Fruit fly (Drosophila melanogaster) whole organism, embryonic: ENCODE measurements around the gene Datp.
A peak's percentile ranks its signal among the peaks of the same experiment; 100 is the strongest.

Experiments used
- Ada2b ChIP-seq: fragments of 200-800 bp; sonication (Bioruptor generic); IDR thresholded peaks from 2 replicates; pipeline ENCODE4 v1.3.6; 2022; ENCODE audit warnings: missing biosample characterization, missing genetic modification characterization
- Aef1 ChIP-seq: fragments of 200-800 bp; sonication (Bioruptor generic); IDR thresholded peaks from 3 replicates; pipeline ENCODE4 v1.3.6; 2022; ENCODE audit warnings: missing biosample characterization, missing genetic modification characterization
- CG10366 ChIP-seq: fragments of 200-800 bp; sonication (Bioruptor generic); IDR thresholded peaks from 2 replicates; pipeline ENCODE4 v1.3.6; 2022; ENCODE audit warnings: missing biosample characterization, missing genetic modification characterization
- CG10462 ChIP-seq: fragments of 200-800 bp; sonication (Bioruptor generic); optimal IDR thresholded peaks from 2 replicates; lab custom pipeline; 2016; ENCODE audit warnings: missing biosample characterization, missing genetic modification characterization
- CG11247 ChIP-seq: fragments of 200-800 bp; sonication (Bioruptor generic); IDR thresholded peaks from 2 replicates; pipeline ENCODE4 v1.3.6; 2022; ENCODE audit warnings: missing biosample characterization, missing genetic modification characterization
- CG11504 ChIP-seq: fragments of 200-800 bp; sonication (Bioruptor generic); optimal IDR thresholded peaks from 3 replicates; lab custom pipeline; 2019; ENCODE audit warnings: missing biosample characterization, mild to moderate bottlenecking, missing genetic modification characterization, moderate library complexity
- CG11695 ChIP-seq: fragments of 200-800 bp; sonication (Bioruptor generic); IDR thresholded peaks from 3 replicates; pipeline ENCODE4 v1.3.6; 2022; ENCODE audit warnings: missing biosample characterization, missing genetic modification characterization
- CG12104 ChIP-seq: fragments of 200-800 bp; sonication (Bioruptor generic); optimal IDR thresholded peaks from 3 replicates; lab custom pipeline; 2016; ENCODE audit warnings: missing biosample characterization, missing genetic modification characterization
- CG12219 ChIP-seq: fragments of 200-800 bp; sonication (Bioruptor generic); optimal IDR thresholded peaks from 3 replicates; lab custom pipeline; 2018; ENCODE audit warnings: missing biosample characterization, mild to moderate bottlenecking, missing genetic modification characterization
- CG14965 ChIP-seq: fragments of 200-800 bp; sonication (Bioruptor generic); optimal IDR thresholded peaks from 2 replicates; lab custom pipeline; 2016; ENCODE audit warnings: missing biosample characterization, missing genetic modification characterization, borderline replicate concordance
- CG1529 ChIP-seq: fragments of 200-800 bp; sonication (Bioruptor generic); optimal IDR thresholded peaks from 3 replicates; lab custom pipeline; 2018; ENCODE audit warnings: missing biosample characterization, missing genetic modification characterization
- CG15696 ChIP-seq: fragments of 200-800 bp; sonication (Bioruptor generic); optimal IDR thresholded peaks from 2 replicates; lab custom pipeline; 2019; ENCODE audit warnings: missing biosample characterization, mild to moderate bottlenecking, missing genetic modification characterization, moderate library complexity
- CG17829 ChIP-seq: fragments of 200-800 bp; optimal IDR thresholded peaks from 2 replicates; lab custom pipeline; 2019; ENCODE audit warnings: missing biosample characterization, mild to moderate bottlenecking, missing genetic modification characterization, moderate library complexity
- CG18262 ChIP-seq: fragments of 200-800 bp; optimal IDR thresholded peaks from 3 replicates; lab custom pipeline; 2019; ENCODE audit warnings: missing biosample characterization, mild to moderate bottlenecking, missing genetic modification characterization, moderate library complexity
- CG2116 ChIP-seq: fragments of 200-800 bp; sonication (Bioruptor generic); optimal IDR thresholded peaks from 3 replicates; lab custom pipeline; 2018; ENCODE audit warnings: missing biosample characterization, mild to moderate bottlenecking, missing genetic modification characterization
- CG2199 ChIP-seq: fragments of 200-800 bp; sonication (Bioruptor generic); IDR thresholded peaks from 3 replicates; pipeline ENCODE4 v1.3.6; 2022; ENCODE audit warnings: missing biosample characterization, missing genetic modification characterization
- CG3281 ChIP-seq: fragments of 200-800 bp; sonication (Bioruptor generic); optimal IDR thresholded peaks from 3 replicates; lab custom pipeline; 2017; ENCODE audit warnings: missing biosample characterization, mild to moderate bottlenecking, missing genetic modification characterization
- CG34422 ChIP-seq: fragments of 200-800 bp; sonication (Bioruptor generic); IDR thresholded peaks from 3 replicates; pipeline ENCODE4 v1.3.6; 2022; ENCODE audit warnings: missing biosample characterization, missing genetic modification characterization
- CG3995 ChIP-seq: fragments of 200-800 bp; sonication (Bioruptor generic); optimal IDR thresholded peaks from 3 replicates; lab custom pipeline; 2016; ENCODE audit warnings: missing biosample characterization, missing genetic modification characterization
- CG5245 ChIP-seq: fragments of 200-800 bp; sonication (Bioruptor generic); optimal IDR thresholded peaks from 3 replicates; lab custom pipeline; 2016; ENCODE audit warnings: missing biosample characterization, missing genetic modification characterization
- CG6175 ChIP-seq: fragments of 200-800 bp; sonication (Bioruptor generic); IDR thresholded peaks from 3 replicates; pipeline ENCODE4 v1.3.6; 2022; ENCODE audit warnings: missing biosample characterization, missing genetic modification characterization
- D19B ChIP-seq: fragments of 200-800 bp; sonication (Bioruptor generic); optimal IDR thresholded peaks from 2 replicates; lab custom pipeline; 2017; ENCODE audit warnings: missing biosample characterization, mild to moderate bottlenecking, missing genetic modification characterization
- Dad ChIP-seq: fragments of 200-800 bp; sonication (Bioruptor generic); optimal IDR thresholded peaks from 3 replicates; lab custom pipeline; 2016; ENCODE audit warnings: missing biosample characterization, missing genetic modification characterization
- Deaf1 ChIP-seq: fragments of 200-800 bp; optimal IDR thresholded peaks from 3 replicates; lab custom pipeline; 2019; ENCODE audit warnings: missing biosample characterization, mild to moderate bottlenecking, missing genetic modification characterization, moderate library complexity
- Dip2 ChIP-seq: fragments of 200-800 bp; sonication (Bioruptor generic); IDR thresholded peaks from 2 replicates; pipeline ENCODE4 v1.3.6; 2022; ENCODE audit warnings: missing biosample characterization, missing genetic modification characterization
- Dip3 ChIP-seq: fragments of 200-800 bp; sonication (Bioruptor generic); optimal IDR thresholded peaks from 3 replicates; lab custom pipeline; 2016; ENCODE audit warnings: missing biosample characterization, missing genetic modification characterization
- Ets65A ChIP-seq: fragments of 200-800 bp; sonication (Bioruptor generic); peaks from one replicate; lab custom pipeline; 2016; ENCODE audit warnings: missing biosample characterization, missing genetic modification characterization
- Ets97D ChIP-seq: fragments of 200-800 bp; sonication (Bioruptor generic); optimal IDR thresholded peaks from 3 replicates; lab custom pipeline; 2016; ENCODE audit warnings: missing biosample characterization, missing genetic modification characterization
- Gsc ChIP-seq: fragments of 200-800 bp; sonication (Bioruptor generic); IDR thresholded peaks from 2 replicates; pipeline ENCODE4 v1.3.6; 2022; ENCODE audit warnings: missing biosample characterization, missing genetic modification characterization
- H2.0 ChIP-seq: fragments of 200-800 bp; sonication (Bioruptor generic); IDR thresholded peaks from 2 replicates; pipeline ENCODE4 v1.3.6; 2022; ENCODE audit warnings: missing biosample characterization, missing genetic modification characterization
- Hsf ChIP-seq: fragments of 200-800 bp; sonication (Bioruptor generic); optimal IDR thresholded peaks from 3 replicates; lab custom pipeline; 2016; ENCODE audit warnings: missing biosample characterization, missing genetic modification characterization
- Med ChIP-seq: fragments of 200-800 bp; sonication (Bioruptor generic); peaks from one replicate; lab custom pipeline; 2016; ENCODE audit warnings: missing biosample characterization, missing genetic modification characterization, mild to moderate bottlenecking, inconsistent platforms, moderate library complexity
- Neu2 ChIP-seq: fragments of 200-800 bp; sonication (Bioruptor generic); optimal IDR thresholded peaks from 3 replicates; lab custom pipeline; 2016; ENCODE audit warnings: missing biosample characterization, missing genetic modification characterization, borderline replicate concordance
- Sry-δ ChIP-seq: fragments of 200-800 bp; sonication (Bioruptor generic); optimal IDR thresholded peaks from 2 replicates; lab custom pipeline; 2016; ENCODE audit warnings: missing biosample characterization, missing genetic modification characterization
- Ssrp ChIP-seq: fragments of 200-800 bp; sonication (Bioruptor generic); optimal IDR thresholded peaks from 2 replicates; lab custom pipeline; 2018; ENCODE audit warnings: missing biosample characterization, mild to moderate bottlenecking, missing genetic modification characterization, moderate library complexity
- Stat92E ChIP-seq, 3 experiments: fragments of >200 bp in 2 of 3; fragments of 200-800 bp in 1 of 3; sonication (Bioruptor generic) in 1 of 3; optimal IDR thresholded peaks; 2 replicates each; lab custom pipeline; 2017 to 2019; ENCODE audit warnings: missing biosample characterization in 3 of 3, missing genetic modification characterization in 3 of 3, mild to moderate bottlenecking in 1 of 3, moderate library complexity in 1 of 3
- ac ChIP-seq: fragments of 200-800 bp; sonication (Bioruptor generic); optimal IDR thresholded peaks from 3 replicates; lab custom pipeline; 2017; ENCODE audit warnings: missing biosample characterization, mild to moderate bottlenecking, missing genetic modification characterization
- aop ChIP-seq: fragments of 200-800 bp; sonication (Bioruptor generic); IDR thresholded peaks from 2 replicates; pipeline ENCODE4 v1.3.6; 2022; ENCODE audit warnings: missing biosample characterization, missing genetic modification characterization
- dan ChIP-seq: fragments of 200-800 bp; sonication (Bioruptor generic); IDR thresholded peaks from 2 replicates; pipeline ENCODE4 v1.3.6; 2022; ENCODE audit warnings: missing biosample characterization, missing genetic modification characterization
- dpn ChIP-seq, 2 experiments: fragments of 200-800 bp; sonication (Bioruptor generic); optimal IDR thresholded peaks; 3 replicates each; lab custom pipeline; 2016; ENCODE audit warnings: missing biosample characterization in 2 of 2, missing genetic modification characterization in 2 of 2
- fd102C ChIP-seq: fragments of 200-800 bp; sonication (Bioruptor generic); optimal IDR thresholded peaks from 2 replicates; lab custom pipeline; 2018; ENCODE audit warnings: missing biosample characterization, mild to moderate bottlenecking, missing genetic modification characterization, moderate library complexity
- fd64A ChIP-seq: fragments of 200-800 bp; sonication (Bioruptor generic); optimal IDR thresholded peaks from 3 replicates; lab custom pipeline; 2018; ENCODE audit warnings: missing biosample characterization, mild to moderate bottlenecking, missing genetic modification characterization
- hkb ChIP-seq, 2 experiments: fragments of 200-800 bp in 1 of 2; fragments of >200 bp in 1 of 2; sonication (Bioruptor generic) in 1 of 2; IDR thresholded peaks in 1 of 2; optimal IDR thresholded peaks in 1 of 2; 2 replicates each; pipeline versions ENCODE4 v1.3.6 to Lab custom; 2017 to 2022; ENCODE audit warnings: missing biosample characterization in 1 of 2, missing genetic modification characterization in 1 of 2
- ind ChIP-seq: fragments of 200-800 bp; sonication (Bioruptor generic); optimal IDR thresholded peaks from 3 replicates; lab custom pipeline; 2016; ENCODE audit warnings: missing biosample characterization, missing genetic modification characterization
- pita ChIP-seq: fragments of 200-800 bp; sonication (Bioruptor generic); optimal IDR thresholded peaks from 2 replicates; lab custom pipeline; 2017; ENCODE audit warnings: missing biosample characterization, mild to moderate bottlenecking, missing genetic modification characterization
- tap ChIP-seq: fragments of 200-800 bp; optimal IDR thresholded peaks from 3 replicates; lab custom pipeline; 2019; ENCODE audit warnings: missing biosample characterization, mild to moderate bottlenecking, missing genetic modification characterization, moderate library complexity
- tio ChIP-seq: fragments of 200-800 bp; sonication (Bioruptor generic); optimal IDR thresholded peaks from 2 replicates; lab custom pipeline; 2017; ENCODE audit warnings: missing biosample characterization, missing genetic modification characterization, inconsistent platforms
- tll ChIP-seq, 2 experiments: fragments of 200-800 bp in 1 of 2; fragments of >200 bp in 1 of 2; sonication (Bioruptor generic) in 1 of 2; optimal IDR thresholded peaks; 2 replicates each; lab custom pipeline; 2017 to 2019; ENCODE audit warnings: missing biosample characterization in 2 of 2, missing genetic modification characterization in 2 of 2, mild to moderate bottlenecking in 1 of 2, moderate library complexity in 1 of 2
- tna ChIP-seq: fragments of 200-800 bp; sonication (Bioruptor generic); IDR thresholded peaks from 2 replicates; pipeline ENCODE4 v1.3.6; 2022; ENCODE audit warnings: missing biosample characterization, missing genetic modification characterization; ENCODE audit not compliant: partially characterized antibody
- trh ChIP-seq: fragments of 200-800 bp; sonication (Bioruptor generic); optimal IDR thresholded peaks from 2 replicates; lab custom pipeline; 2016; ENCODE audit warnings: missing biosample characterization, missing genetic modification characterization
- zen ChIP-seq: fragments of 200-800 bp; sonication (Bioruptor generic); optimal IDR thresholded peaks from 3 replicates; lab custom pipeline; 2018; ENCODE audit warnings: missing biosample characterization, mild to moderate bottlenecking, missing genetic modification characterization, moderate library complexity

The Datp gene

dm6 chr2L:9894871-9895364, 43.7 kb downstream of the Datp start, which contains the start of gene Bka (continued):
- TF ChIP-seq CG34422 (GFP tag; lab: Robert Waterston, UW) = peak; percentile 55; the same call in 1 of the 3 replicates
- no peak for TF ChIP-seq pita
- TF ChIP-seq CG12104 = no peak
- TF ChIP-seq Dip3 (GFP tag; lab: Kevin White, UChicago) = no peak
- peak; percentile 99 for TF ChIP-seq CG2116 (GFP tag; lab: Kevin White, UChicago)
- TF ChIP-seq Ets65A (GFP tag; lab: Kevin White, UChicago) = no peak
- TF ChIP-seq dpn (GFP tag; optimal IDR thresholded peaks at IDR 0.05; lab: Kevin White, UChicago) = peak in 1 of 2 experiments; percentile 23
- TF ChIP-seq fd64A (GFP tag; lab: Kevin White, UChicago) = peak; percentile 18
- peak; percentile 67 for TF ChIP-seq CG3995 (GFP tag; lab: Kevin White, UChicago)
- TF ChIP-seq fd102C = no peak
- TF ChIP-seq zen (tag; lab: Kevin White, UChicago) = peak; percentile 21
- TF ChIP-seq dan (GFP tag; lab: Robert Waterston, UW) = no peak
- peak; percentile 73 for TF ChIP-seq CG17829 (tag; lab: Kevin White, UChicago)
- no peak for TF ChIP-seq CG11247 (GFP tag; lab: Robert Waterston, UW)
- TF ChIP-seq CG6175 (GFP tag; lab: Robert Waterston, UW) = no peak
- no peak for TF ChIP-seq tll (GFP tag; optimal IDR thresholded peaks at IDR 0.05; lab: Kevin White, UChicago)
- no peak for TF ChIP-seq CG2199 (GFP tag; lab: Robert Waterston, UW)
- peak; percentile 6 for TF ChIP-seq CG12219 (GFP tag; lab: Kevin White, UChicago)
- TF ChIP-seq hkb (optimal IDR thresholded peaks at IDR 0.05; lab: Kevin White, UChicago) = no peak
- TF ChIP-seq hkb (GFP tag; IDR thresholded peaks at IDR 0.05; lab: Robert Waterston, UW) = peak; percentile 59
- TF ChIP-seq CG1529 (GFP tag; lab: Kevin White, UChicago) = peak; percentile 26
- TF ChIP-seq CG15696 (tag; lab: Kevin White, UChicago) = peak; percentile 25
- TF ChIP-seq CG11504 (tag; lab: Kevin White, UChicago) = no peak
- TF ChIP-seq ind (GFP tag; lab: Kevin White, UChicago) = no peak
- TF ChIP-seq aop (GFP tag; lab: Robert Waterston, UW) = no peak
- TF ChIP-seq Sry-δ = peak; percentile 79
- no peak for TF ChIP-seq Dip2 (GFP tag; lab: Robert Waterston, UW)
- no peak for TF ChIP-seq Ssrp
- TF ChIP-seq D19B (GFP tag; lab: Kevin White, UChicago) = no peak
- TF ChIP-seq Deaf1 (tag; lab: Kevin White, UChicago) = peak; percentile 66
- TF ChIP-seq tap (tag; lab: Kevin White, UChicago) = peak; percentile 56
- TF ChIP-seq CG18262 (tag; lab: Kevin White, UChicago) = peak; percentile 69
- 0 out of 2 replicates have a peak, but pooled peaks have one; percentile 10 for TF ChIP-seq Ada2b (GFP tag; lab: Robert Waterston, UW)
- no peak for TF ChIP-seq ac
- TF ChIP-seq Aef1 (GFP tag; lab: Robert Waterston, UW) = no peak
- TF ChIP-seq tio (GFP tag; lab: Kevin White, UChicago) = no peak
- TF ChIP-seq tna (GFP tag; lab: Robert Waterston, UW) = peak; percentile 92
- no peak for TF ChIP-seq CG10462 (GFP tag; lab: Kevin White, UChicago)
- TF ChIP-seq Hsf (GFP tag; lab: Kevin White, UChicago) = peak; percentile 17
- no peak for TF ChIP-seq trh (GFP tag; lab: Kevin White, UChicago)
- peak; percentile 70 for TF ChIP-seq CG3281 (GFP tag; lab: Kevin White, UChicago)
- no peak for TF ChIP-seq H2.0
- TF ChIP-seq Ets97D = peak; percentile 95
- TF ChIP-seq CG14965 (GFP tag; lab: Kevin White, UChicago) = no peak
- peak; percentile 25 for TF ChIP-seq Dad (GFP tag; lab: Kevin White, UChicago)
- TF ChIP-seq Med = peak; percentile 93
- no peak for TF ChIP-seq CG5245
- TF ChIP-seq Neu2 (GFP tag; lab: Kevin White, UChicago) = no peak
- TF ChIP-seq Gsc (GFP tag; lab: Robert Waterston, UW) = no peak
- TF ChIP-seq Stat92E (GFP tag; optimal IDR thresholded peaks at IDR 0.05; lab: Kevin White, UChicago) = peak in 1 of 3 experiments; percentile 78
- TF ChIP-seq CG10366 = no peak
- TF ChIP-seq CG11695 (GFP tag; lab: Robert Waterston, UW) = no peak
